7 worm cellular contexts compared by ENCODE assay signal in the genomic region with DNA sequence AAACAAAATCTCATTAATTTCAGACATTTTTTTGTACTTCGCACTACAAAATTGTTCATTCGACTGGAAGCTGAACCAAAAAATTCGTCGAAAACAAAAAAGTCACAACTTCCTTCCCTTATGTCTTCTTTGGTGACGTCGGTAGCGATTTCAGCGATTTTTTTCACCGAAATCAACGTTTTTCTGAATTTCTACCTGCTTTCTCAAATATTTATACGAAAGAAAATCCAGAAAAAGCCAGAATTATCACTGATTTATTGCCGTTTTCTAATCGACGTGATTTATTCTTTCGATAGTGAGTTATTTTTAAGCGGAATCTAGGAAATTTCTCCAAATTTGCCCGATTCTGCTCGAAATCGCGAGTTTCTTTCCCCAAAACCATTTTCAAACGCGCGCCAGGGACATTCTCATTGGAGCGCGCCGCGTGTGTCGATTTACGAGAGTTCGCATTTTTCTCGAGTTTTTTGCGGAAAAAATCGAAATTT.
TF ChIP-seq lines count a peak whose summit lies in the region.

A gene (plus strand): TSS at position 121 of the 485 bp plus-strand sequence.

TF ChIP-seq in whole organism, L1 larva, 84 proteins besides CTCF, POLR2A, EP300 and RAD21 (continues in another document):
- TF ChIP-seq lsy-2 (tag; optimal IDR thresholded peaks at IDR 0.05; lab: Kevin White, UChicago) (peak in 1 of 2 experiments; percentile 11), lin-14 (GFP tag; optimal IDR thresholded peaks at IDR 0.05; lab: Kevin White, UChicago) (no peak), efl-1 (optimal IDR thresholded peaks at IDR 0.05; lab: Kevin White, UChicago) (peak in 1 of 2 experiments; percentile 70), efl-1 (GFP tag; optimal IDR thresholded peaks at IDR 0.05 in 1 of 2; lab: Kevin White, UChicago) (peak; percentile 61 to 93), nhr-71 (tag; optimal IDR thresholded peaks at IDR 0.05; lab: Kevin White, UChicago) (peak; percentile 34), fos-1 (tag; optimal IDR thresholded peaks at IDR 0.05; lab: Kevin White, UChicago) (no peak), nhr-28 (tag; optimal IDR thresholded peaks at IDR 0.05; lab: Kevin White, UChicago) (no peak), nhr-11 (tag; optimal IDR thresholded peaks at IDR 0.05; lab: Kevin White, UChicago) (no peak), ceh-82 (tag; optimal IDR thresholded peaks at IDR 0.05; lab: Kevin White, UChicago) (no peak), snu-23 (GFP tag; optimal IDR thresholded peaks at IDR 0.05; lab: Kevin White, UChicago) (peak; percentile 24), nhr-84 (tag; optimal IDR thresholded peaks at IDR 0.05; lab: Kevin White, UChicago) (no peak), snpc-4 (tag; optimal IDR thresholded peaks at IDR 0.05; lab: Kevin White, UChicago) (no peak)

TF ChIP-seq in whole organism, L2 larva, 48 proteins besides CTCF, POLR2A, EP300 and RAD21 (continues in another document):
- TF ChIP-seq Y55F3AM.14 (GFP tag; optimal IDR thresholded peaks at IDR 0.05; lab: Kevin White, UChicago) = no peak
- TF ChIP-seq nhr-77 (tag; optimal IDR thresholded peaks at IDR 0.05; lab: Kevin White, UChicago) = no peak
- peak; percentile 16 for TF ChIP-seq nhr-129 (tag; optimal IDR thresholded peaks at IDR 0.05; lab: Kevin White, UChicago)
- TF ChIP-seq lsy-2 (tag; optimal IDR thresholded peaks at IDR 0.05; lab: Kevin White, UChicago) = peak in 1 of 2 experiments; percentile 13
- TF ChIP-seq crh-2 (tag; optimal IDR thresholded peaks at IDR 0.05; lab: Kevin White, UChicago) = peak; percentile 27
- TF ChIP-seq nhr-10 (tag; optimal IDR thresholded peaks at IDR 0.05; lab: Kevin White, UChicago) = no peak
- TF ChIP-seq lin-13 (GFP tag; optimal IDR thresholded peaks at IDR 0.05; lab: Kevin White, UChicago) = peak; percentile 9
- no peak for TF ChIP-seq nhr-23 (tag; optimal IDR thresholded peaks at IDR 0.05; lab: Kevin White, UChicago)
- TF ChIP-seq ama-1 (optimal IDR thresholded peaks at IDR 0.05; lab: Kevin White, UChicago) = peak; percentile 70
- TF ChIP-seq peb-1 (tag; optimal IDR thresholded peaks at IDR 0.05; lab: Kevin White, UChicago) = no peak
- peak; percentile 3 for TF ChIP-seq F13H6.1 (tag; optimal IDR thresholded peaks at IDR 0.05; lab: Kevin White, UChicago)
- no peak for TF ChIP-seq blmp-1 (tag; optimal IDR thresholded peaks at IDR 0.05; lab: Kevin White, UChicago; ENCODE audit: insufficient read depth)

TF ChIP-seq in whole organism, L3 larva, 47 proteins besides CTCF, POLR2A, EP300 and RAD21:
- peak; percentile 21 for TF ChIP-seq pha-4 (tag; optimal IDR thresholded peaks at IDR 0.05; lab: Kevin White, UChicago)
- TF ChIP-seq tbx-2 (tag; optimal IDR thresholded peaks at IDR 0.05; lab: Kevin White, UChicago) = peak; percentile 16
- peak; percentile 25 for TF ChIP-seq nhr-25 (tag; optimal IDR thresholded peaks at IDR 0.05; lab: Kevin White, UChicago)
- TF ChIP-seq elt-2 (tag; optimal IDR thresholded peaks at IDR 0.05; lab: Kevin White, UChicago) = peak; percentile 21
- peak; percentile 54 for TF ChIP-seq R02D3.7 (tag; optimal IDR thresholded peaks at IDR 0.05; lab: Kevin White, UChicago)
- TF ChIP-seq nhr-43 (tag; optimal IDR thresholded peaks at IDR 0.05; lab: Kevin White, UChicago; ENCODE audit: poor library complexity, severe bottlenecking) = no peak
- no peak for TF ChIP-seq fos-1 (tag; optimal IDR thresholded peaks at IDR 0.05; lab: Kevin White, UChicago)
- peak; percentile 93 for TF ChIP-seq ama-1 (optimal IDR thresholded peaks at IDR 0.05; lab: Kevin White, UChicago)
TF ChIP-seq in whole organism, L3 larva: peak in this region for 6.

TF ChIP-seq in whole organism, L4 larva, 104 proteins besides CTCF, POLR2A, EP300 and RAD21 (continues in another document):
- TF ChIP-seq zip-2 (tag; optimal IDR thresholded peaks at IDR 0.05; lab: Kevin White, UChicago) (no peak), dpl-1 (GFP tag; optimal IDR thresholded peaks at IDR 0.05; lab: Kevin White, UChicago) (no peak), nhr-42 (GFP tag; IDR thresholded peaks at IDR 0.05; lab: Robert Waterston, UW) (0 out of 2 replicates have a peak, but pooled peaks have one; percentile 38), madf-5 (GFP tag; IDR thresholded peaks at IDR 0.05; lab: Robert Waterston, UW) (no peak), nhr-6 (tag; optimal IDR thresholded peaks at IDR 0.05; lab: Kevin White, UChicago) (no peak), arid-1 (GFP tag; conservative IDR thresholded peaks at IDR 0.05; lab: Robert Waterston, UW) (peak; percentile 70), skn-1 (tag; optimal IDR thresholded peaks at IDR 0.05; lab: Kevin White, UChicago) (no peak), lin-38 (GFP tag; IDR thresholded peaks at IDR 0.05; lab: Robert Waterston, UW) (peak; percentile 87), daf-16 (GFP tag; optimal IDR thresholded peaks at IDR 0.05; lab: Kevin White, UChicago) (no peak), daf-16 (tag; optimal IDR thresholded peaks at IDR 0.05; lab: Kevin White, UChicago) (peak; percentile 14), unc-130 (GFP tag; optimal IDR thresholded peaks at IDR 0.05; lab: Kevin White, UChicago) (peak; percentile 6), jun-1 (tag; optimal IDR thresholded peaks at IDR 0.05; lab: Kevin White, UChicago) (no peak), pha-4 (GFP tag; IDR thresholded peaks at IDR 0.05; lab: Robert Waterston, UW) (peak; percentile 11; the same call in 1 of the 2 replicates), pha-4 (tag; optimal IDR thresholded peaks at IDR 0.05; lab: Kevin White, UChicago) (no peak)

TF ChIP-seq in whole organism, early embryonic, 17 proteins besides CTCF, POLR2A, EP300 and RAD21:
- TF ChIP-seq sea-1 (GFP tag; conservative IDR thresholded peaks at IDR 0.05; lab: Robert Waterston, UW) = 0 out of 2 replicates have a peak, but pooled peaks have one; percentile 44
- TF ChIP-seq F13C5.2 (tag; optimal IDR thresholded peaks at IDR 0.05; lab: Kevin White, UChicago) = no peak

TF ChIP-seq in whole organism, mixed stage, embryonic, 35 proteins besides CTCF, POLR2A, EP300 and RAD21:
- no peak for TF ChIP-seq nhr-2 (tag; optimal IDR thresholded peaks at IDR 0.05; lab: Kevin White, UChicago)
- no peak for TF ChIP-seq hlh-1 (tag; optimal IDR thresholded peaks at IDR 0.05; lab: Kevin White, UChicago)
- TF ChIP-seq sem-2 (GFP tag; optimal IDR thresholded peaks at IDR 0.05; lab: Kevin White, UChicago) = no peak
- TF ChIP-seq pha-4 (tag; optimal IDR thresholded peaks at IDR 0.05; lab: Kevin White, UChicago) = no peak
- no peak for TF ChIP-seq ceh-83 (GFP tag; optimal IDR thresholded peaks at IDR 0.05; lab: Kevin White, UChicago)
- TF ChIP-seq ham-2 (GFP tag; optimal IDR thresholded peaks at IDR 0.05; lab: Kevin White, UChicago) = no peak
- peak; percentile 16 for TF ChIP-seq mep-1 (tag; optimal IDR thresholded peaks at IDR 0.05; lab: Kevin White, UChicago)
TF ChIP-seq in whole organism, mixed stage, embryonic: peak in this region for 1.

TF ChIP-seq in whole organism, young adult, 124 proteins besides CTCF, POLR2A, EP300 and RAD21 (continues in another document):
- TF ChIP-seq ztf-26 (tag; optimal IDR thresholded peaks at IDR 0.05; lab: Kevin White, UChicago) (no peak), Y53G8AR.9 (GFP tag; conservative IDR thresholded peaks at IDR 0.05; lab: Robert Waterston, UW) (peak; percentile 69; the same call in 1 of the 2 replicates), dpl-1 (GFP tag; optimal IDR thresholded peaks at IDR 0.05; lab: Kevin White, UChicago) (peak; percentile 52), B0336.3 (GFP tag; IDR thresholded peaks at IDR 0.05; lab: Robert Waterston, UW) (peak; percentile 83), snpc-4 (GFP tag; optimal IDR thresholded peaks at IDR 0.05; lab: Kevin White, UChicago) (no peak), snpc-4 (tag; optimal IDR thresholded peaks at IDR 0.05; lab: Kevin White, UChicago) (peak in 2 of 4 experiments; percentile 10 to 39), xnd-1 (tag; optimal IDR thresholded peaks at IDR 0.05; lab: Kevin White, UChicago) (no peak), lsy-27 (tag; optimal IDR thresholded peaks at IDR 0.05; lab: Kevin White, UChicago; ENCODE audit: borderline replicate concordance, insufficient read depth) (no peak), mcd-1 (GFP tag; IDR thresholded peaks at IDR 0.05; lab: Robert Waterston, UW) (peak; percentile 83), lsl-1 (GFP tag; optimal IDR thresholded peaks at IDR 0.05; lab: Kevin White, UChicago) (peak; percentile 27), repo-1 (tag; optimal IDR thresholded peaks at IDR 0.05; lab: Kevin White, UChicago) (peak; percentile 24), T26A5.8 (tag; optimal IDR thresholded peaks at IDR 0.05; lab: Kevin White, UChicago) (peak; percentile 2), madf-8 (GFP tag; conservative IDR thresholded peaks at IDR 0.05; lab: Robert Waterston, UW) (no peak), ekl-4 (GFP tag; IDR thresholded peaks at IDR 0.05; lab: Robert Waterston, UW) (peak; percentile 78), D2030.7 (GFP tag; IDR thresholded peaks at IDR 0.05; lab: Robert Waterston, UW) (peak; percentile 45; the same call in 1 of the 2 replicates), lin-35 (GFP tag; optimal IDR thresholded peaks at IDR 0.05; lab: Kevin White, UChicago) (peak in 2 of 3 experiments; percentile 8 to 35), him-1 (tag; optimal IDR thresholded peaks at IDR 0.05; lab: Kevin White, UChicago) (peak; percentile 49), ceh-58 (GFP tag; IDR thresholded peaks at IDR 0.05; lab: Robert Waterston, UW) (0 out of 2 replicates have a peak, but pooled peaks have one; percentile 52), F49E8.2 (tag; optimal IDR thresholded peaks at IDR 0.05; lab: Kevin White, UChicago; ENCODE audit: insufficient read depth) (peak; percentile 43), cebp-1 (GFP tag; IDR thresholded peaks at IDR 0.05; lab: Robert Waterston, UW) (no peak), cebp-1 (tag; optimal IDR thresholded peaks at IDR 0.05; lab: Kevin White, UChicago) (peak; percentile 30), efl-1 (GFP tag; optimal IDR thresholded peaks at IDR 0.05; lab: Kevin White, UChicago) (peak; percentile 85), hsf-1 (GFP tag; IDR thresholded peaks at IDR 0.05; lab: Robert Waterston, UW) (peak; percentile 75; the same call in 1 of the 2 replicates), pbrm-1 (GFP tag; IDR thresholded peaks at IDR 0.05; lab: Robert Waterston, UW) (peak; percentile 39; the same call in 1 of the 2 replicates), sptf-2 (GFP tag; optimal IDR thresholded peaks at IDR 0.05; lab: Kevin White, UChicago) (no peak), snpc-3.4 (tag; optimal IDR thresholded peaks at IDR 0.05; lab: Kevin White, UChicago) (peak; percentile 49), madf-6 (GFP tag; IDR thresholded peaks at IDR 0.05; lab: Robert Waterston, UW) (peak; percentile 27), dox-1 (GFP tag; IDR thresholded peaks at IDR 0.05; lab: Robert Waterston, UW) (0 out of 2 replicates have a peak, but pooled peaks have one; percentile 10), tbp1 (GFP tag; optimal IDR thresholded peaks at IDR 0.05; lab: Kevin White, UChicago) (peak; percentile 11), Y79H2A.3 (GFP tag; conservative IDR thresholded peaks at IDR 0.05; lab: Robert Waterston, UW) (no peak), ceh-79 (tag; optimal IDR thresholded peaks at IDR 0.05; lab: Kevin White, UChicago) (peak; percentile 8), lin-54 (GFP tag; optimal IDR thresholded peaks at IDR 0.05; lab: Kevin White, UChicago) (peak; percentile 77)
